Worm (Caenorhabditis elegans) whole organism, dauer: ENCODE measurements around the gene fbxc-17.
"Not testable (repeated sequence)": the region's sequence is repeated elsewhere in the genome, so short reads cannot be mapped to it uniquely, and the experiment has no call there.

Experiments used
- unc-62 ChIP-seq: sonication (generic microtip); optimal IDR thresholded peaks from 2 replicates; lab custom pipeline; 2017; ENCODE audit warnings: missing biosample characterization, missing genetic modification reagents, missing genetic modification characterization

The fbxc-17 gene

DNA sequence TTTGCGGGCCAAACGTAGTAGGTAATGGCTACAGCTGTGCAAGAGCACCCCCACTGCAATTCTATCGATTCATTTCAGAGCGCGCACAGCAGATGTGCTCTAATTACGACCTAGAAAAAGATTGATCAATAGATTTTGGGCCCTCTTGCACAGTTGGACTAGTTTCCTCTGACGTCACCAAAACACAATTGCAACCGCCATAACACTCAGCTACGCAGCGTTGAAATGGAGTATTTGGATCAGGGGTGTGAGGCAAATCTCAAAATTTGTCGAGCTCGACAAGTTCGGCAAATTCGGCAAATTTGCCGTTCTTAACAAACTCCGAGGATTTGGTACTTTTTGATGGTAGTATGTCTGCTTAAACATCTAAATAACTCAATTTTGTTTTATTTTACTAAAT, 12.1 kb downstream of the fbxc-17 start, which contains the start of gene fbxc-18:
fbxc-18 (minus strand) TSS at position 101 of the 400 bp plus-strand sequence.
- TF ChIP-seq unc-62 (GFP tag; lab: Kevin White, UChicago): not testable (repeated sequence)

DNA sequence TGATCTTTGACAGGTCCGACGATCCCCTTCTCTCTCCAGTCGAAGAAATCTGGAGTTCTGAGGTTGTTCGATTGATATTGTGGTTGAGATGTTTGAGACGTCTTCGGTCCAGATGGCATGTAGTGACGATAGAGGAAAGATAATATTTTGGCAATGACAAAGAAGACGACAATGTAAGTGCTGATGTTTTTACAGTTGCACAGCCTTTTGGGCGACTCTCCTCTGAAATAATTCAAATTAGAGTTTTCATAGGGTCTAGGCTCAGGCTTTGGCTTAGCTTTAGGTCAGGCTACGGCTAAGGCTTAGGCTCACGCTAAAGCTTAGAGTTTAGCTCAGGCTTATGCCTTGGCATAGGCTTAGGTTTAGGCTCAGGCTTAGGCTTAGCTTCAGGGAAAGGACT, 17.1 kb downstream of the fbxc-17 start, which contains the start of gene C32B5.13:
C32B5.13 (minus strand) TSS at position 101 of the 400 bp plus-strand sequence.
- no peak for TF ChIP-seq unc-62 (GFP tag; lab: Kevin White, UChicago)

DNA sequence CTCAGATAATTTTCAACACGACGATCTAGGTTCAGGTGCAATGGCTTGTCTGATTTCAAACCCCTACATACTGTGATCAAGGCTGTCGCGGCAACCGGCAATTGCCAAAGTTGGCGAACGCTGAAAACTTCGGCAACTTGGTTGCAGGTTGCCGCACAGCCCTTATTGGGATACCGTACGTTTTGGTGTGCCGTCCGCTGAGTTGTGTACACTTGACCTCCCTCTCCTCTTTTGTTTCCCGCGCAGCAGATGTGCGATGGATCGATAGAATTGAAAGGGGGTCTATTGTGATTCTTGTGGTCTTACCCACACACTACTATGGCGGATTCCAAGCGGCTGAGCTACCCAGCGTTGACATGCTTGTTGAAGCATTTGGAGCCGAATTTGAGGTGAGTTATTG, 18.8 kb downstream of the fbxc-17 start, which contains the start of the genes C32B5.18 and C32B5.7:
C32B5.18 (plus strand) TSS at position 301 of the 400 bp plus-strand sequence.
C32B5.7 (plus strand) TSS at position 311 of the 400 bp plus-strand sequence.
- no peak for TF ChIP-seq unc-62 (GFP tag; lab: Kevin White, UChicago)

DNA sequence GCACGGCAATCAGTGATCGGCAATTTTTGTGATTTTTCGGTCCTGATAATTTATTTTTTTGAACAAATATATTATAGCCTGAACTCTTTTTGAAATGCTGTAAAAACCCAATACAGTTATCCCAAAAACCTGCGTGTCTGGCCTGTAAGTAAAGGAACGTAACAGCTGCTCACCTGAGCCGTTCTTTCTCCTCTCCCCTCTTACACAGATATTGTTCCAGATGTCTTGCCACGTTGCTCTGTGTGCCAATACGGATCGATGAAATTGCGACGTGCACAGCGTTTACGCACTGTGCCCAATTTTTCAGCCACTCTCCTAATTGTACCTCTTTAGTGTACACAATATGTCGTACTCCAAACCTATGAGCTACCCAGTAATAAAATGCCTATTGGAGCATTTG, 20.4 kb downstream of the fbxc-17 start, which contains the start of gene sdz-4:
sdz-4 (plus strand) TSS at position 301 of the 400 bp plus-strand sequence.
- TF ChIP-seq unc-62 (GFP tag; lab: Kevin White, UChicago): no peak

DNA sequence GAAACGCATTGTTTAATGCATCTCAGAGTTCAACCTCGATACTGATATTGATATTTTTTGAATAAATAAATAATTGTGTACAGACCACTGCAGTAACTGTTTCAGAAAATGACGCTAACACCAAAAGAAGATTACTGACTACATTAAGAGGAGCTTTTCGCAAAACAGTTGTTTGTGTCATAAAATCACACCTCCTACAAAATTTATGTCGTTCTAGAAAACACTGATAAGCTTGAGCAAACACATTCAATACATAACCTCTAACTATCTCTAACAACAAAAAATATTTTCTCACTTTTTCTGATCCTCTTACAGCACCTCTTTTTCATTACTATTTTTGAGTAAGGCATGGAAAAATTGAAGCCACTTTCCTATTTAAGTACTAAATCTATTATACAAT, 24.4 kb downstream of the fbxc-17 start, which contains the start of gene fbxc-7:
fbxc-7 (plus strand) TSS at position 301 of the 400 bp plus-strand sequence.
- TF ChIP-seq unc-62 (GFP tag; lab: Kevin White, UChicago): not testable (repeated sequence)

DNA sequence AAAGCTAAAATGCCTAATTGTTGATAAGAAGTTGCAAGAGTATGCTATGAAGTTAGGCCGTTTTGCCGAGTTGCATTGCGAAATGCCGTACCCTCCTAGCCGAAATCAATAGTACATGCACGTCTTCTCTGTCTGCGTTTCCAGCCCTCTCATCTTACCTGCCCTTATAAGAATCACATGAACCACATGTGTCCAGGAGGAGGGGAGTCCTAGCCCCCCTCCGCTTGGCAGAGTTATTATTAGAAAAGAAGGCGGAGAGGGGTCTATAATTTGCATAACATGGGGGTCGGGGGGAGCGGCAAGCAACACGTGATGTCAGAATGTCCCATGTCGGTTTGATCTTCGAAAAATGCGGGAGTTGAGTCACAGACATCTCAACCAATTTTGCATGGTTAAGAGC, 26.0 kb downstream of the fbxc-17 start:
- TF ChIP-seq unc-62 (GFP tag; lab: Kevin White, UChicago): no peak

DNA sequence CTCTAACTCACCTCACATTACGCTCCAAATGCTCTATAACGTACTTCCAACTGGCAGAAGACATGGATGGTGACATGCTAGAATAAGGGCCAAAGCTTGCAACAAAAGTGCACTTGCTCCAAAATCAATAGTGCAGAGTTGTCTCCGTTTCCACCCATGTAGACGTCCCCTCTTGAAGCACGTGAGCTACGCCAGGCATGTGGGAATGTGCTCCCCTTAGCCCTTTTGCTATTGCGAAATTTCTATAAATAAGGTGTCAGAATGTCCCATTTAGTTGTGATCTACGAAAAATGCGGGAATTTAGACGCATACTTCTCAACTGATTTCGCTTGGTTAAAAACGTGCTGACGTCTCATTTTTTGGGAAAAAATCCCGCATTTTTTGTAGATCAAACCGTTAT, 28.7 kb downstream of the fbxc-17 start:
- TF ChIP-seq unc-62 (GFP tag; lab: Kevin White, UChicago): no peak

DNA sequence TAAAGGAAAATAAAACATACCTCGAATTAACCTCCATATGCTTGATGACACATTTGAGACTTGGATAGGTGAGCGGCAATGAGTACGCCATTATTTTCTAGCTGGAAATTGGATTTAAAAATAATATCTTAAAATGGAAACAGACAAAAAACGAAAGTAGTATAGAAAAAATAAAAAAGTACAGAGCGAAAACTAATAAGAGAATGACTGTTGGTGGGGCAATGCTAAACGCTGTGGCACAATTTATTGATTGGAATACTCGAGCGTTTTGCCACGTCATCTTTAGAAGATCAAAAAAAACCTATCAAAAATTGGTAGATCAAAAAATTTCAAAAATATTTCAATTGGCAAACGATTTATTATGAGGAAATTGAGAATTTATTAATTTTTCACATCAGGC, 30.9 kb downstream of the fbxc-17 start, which contains the start of gene fbxc-32:
fbxc-32 (minus strand) TSS at position 101 of the 400 bp plus-strand sequence.
- TF ChIP-seq unc-62 (GFP tag; lab: Kevin White, UChicago): no peak

DNA sequence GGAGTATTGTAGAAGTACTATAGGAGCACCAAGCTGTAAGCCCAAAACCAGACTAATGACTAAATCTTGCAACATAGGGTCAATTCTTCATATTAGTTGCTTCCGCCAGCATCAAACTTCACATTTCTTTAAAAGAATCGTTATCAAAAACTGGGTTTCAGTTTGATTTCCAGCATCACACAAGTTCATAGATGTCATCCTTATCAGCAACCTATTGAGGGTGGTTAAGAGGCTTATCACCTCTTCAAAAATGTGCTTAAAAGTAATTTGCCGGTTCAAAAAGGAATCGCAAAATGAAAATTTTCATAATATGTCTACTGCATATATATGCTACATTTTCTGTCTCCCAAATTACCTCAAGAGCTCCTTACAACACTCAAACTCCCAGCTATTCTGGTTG, 35.3 kb downstream of the fbxc-17 start, which contains the start of gene clec-43:
clec-43 (plus strand) TSS at position 294 of the 400 bp plus-strand sequence.
- no peak for TF ChIP-seq unc-62 (GFP tag; lab: Kevin White, UChicago)

DNA sequence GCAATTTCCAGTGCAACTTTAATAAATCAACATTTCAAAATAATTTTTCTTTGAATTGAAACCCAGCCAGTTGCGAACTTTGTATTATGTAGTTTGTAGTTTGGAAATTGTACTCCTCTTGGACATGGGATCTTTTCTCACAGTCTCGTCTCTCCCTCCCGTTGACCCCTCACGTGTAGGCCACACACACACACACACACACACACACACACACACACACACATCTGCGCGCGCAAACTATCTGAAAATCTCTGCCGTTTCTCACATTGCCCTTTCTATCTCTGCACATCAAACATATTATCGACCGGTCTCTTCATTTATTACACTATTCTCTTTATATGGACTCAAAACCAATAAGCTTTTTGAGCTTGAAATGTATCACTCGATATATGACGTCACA, 38.3 kb downstream of the fbxc-17 start, which contains the start of gene fbxc-36:
fbxc-36 (plus strand) TSS at position 205 of the 400 bp plus-strand sequence.
- TF ChIP-seq unc-62 (GFP tag; lab: Kevin White, UChicago): no peak

DNA sequence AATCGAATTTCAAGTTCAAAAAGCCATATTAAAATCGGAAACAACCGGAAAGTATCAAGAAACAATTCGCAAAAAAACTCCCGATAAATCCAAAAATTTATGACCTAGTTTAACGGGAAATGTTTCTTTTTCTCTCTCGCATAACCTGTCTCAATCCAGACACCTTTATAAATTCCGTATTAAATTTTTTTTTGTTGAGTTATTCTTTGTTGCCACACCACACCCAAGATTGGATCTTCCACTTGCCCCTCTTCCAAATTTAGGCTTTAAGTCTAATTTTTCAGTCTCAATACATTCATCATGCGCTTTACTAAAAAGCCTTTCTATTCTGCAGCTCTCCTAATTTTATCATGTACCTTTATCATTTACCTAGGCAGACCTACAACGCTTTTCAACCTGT, 40.5 kb downstream of the fbxc-17 start, which contains the start of gene R07C3.3:
R07C3.3 (plus strand) TSS at position 301 of the 400 bp plus-strand sequence.
- no peak for TF ChIP-seq unc-62 (GFP tag; lab: Kevin White, UChicago)

DNA sequence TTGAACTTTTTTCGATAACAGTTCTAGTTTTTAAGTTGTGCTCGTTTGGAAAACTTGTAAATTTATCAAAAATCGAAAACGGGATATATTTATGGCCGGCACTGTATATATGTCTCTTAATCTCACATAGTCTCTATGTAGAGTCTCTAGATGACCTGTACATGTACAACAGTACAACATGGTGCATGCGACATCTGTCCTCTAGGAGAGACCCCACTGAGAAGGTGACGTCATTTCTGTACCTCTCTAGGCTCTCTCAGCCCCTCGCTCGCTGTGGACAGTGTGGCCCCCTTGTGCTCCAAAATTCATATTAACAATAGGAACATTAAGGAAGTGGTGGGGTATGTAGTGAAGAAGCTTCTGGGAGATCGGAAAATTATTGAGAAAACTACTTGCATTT, 41.8 kb downstream of the fbxc-17 start:
- no peak for TF ChIP-seq unc-62 (GFP tag; lab: Kevin White, UChicago)

DNA sequence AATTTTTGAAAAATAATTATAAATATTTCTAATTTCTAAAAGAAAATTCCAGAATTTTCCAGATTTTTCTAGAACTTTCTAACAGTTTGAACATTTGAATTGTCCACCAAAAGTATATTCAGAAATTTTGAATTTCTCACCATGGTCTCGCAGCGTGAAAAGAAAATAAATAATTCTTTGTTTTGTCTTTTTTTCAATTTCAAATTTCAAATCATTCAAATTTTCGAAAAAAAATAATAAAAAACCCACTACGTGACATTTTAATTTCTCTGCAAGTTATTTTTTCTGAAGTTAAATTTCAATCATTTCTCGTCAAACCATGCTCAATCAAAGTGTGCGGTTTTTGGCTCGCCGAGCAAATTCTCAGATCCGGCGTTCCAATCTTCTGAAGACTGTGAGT, 46.3 kb downstream of the fbxc-17 start, which contains the start of gene acs-15:
acs-15 (plus strand) TSS at position 301 of the 400 bp plus-strand sequence.
- TF ChIP-seq unc-62 (GFP tag; lab: Kevin White, UChicago): no peak

DNA sequence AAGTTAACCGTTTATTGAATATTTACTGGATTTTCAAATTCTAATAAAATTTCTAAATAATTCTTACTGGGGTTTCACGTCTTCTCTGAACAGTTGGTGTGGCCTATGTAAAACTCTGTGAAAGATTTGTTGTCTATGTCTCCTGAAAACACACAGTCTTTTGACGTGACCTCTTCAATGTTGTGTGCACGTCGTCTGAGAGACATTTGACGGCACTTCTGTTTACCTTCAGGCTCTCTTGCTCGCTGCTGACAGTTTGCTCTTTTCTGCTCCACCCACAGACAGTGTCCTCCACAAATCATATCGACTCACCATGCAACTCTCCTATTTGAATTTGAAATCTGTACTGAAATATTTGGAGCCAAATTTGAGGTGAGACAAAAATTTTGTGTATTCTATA, 48.2 kb downstream of the fbxc-17 start, which contains the start of gene fbxc-34:
fbxc-34 (plus strand) TSS at position 301 of the 400 bp plus-strand sequence.
- TF ChIP-seq unc-62 (GFP tag; lab: Kevin White, UChicago): not testable (repeated sequence)

DNA sequence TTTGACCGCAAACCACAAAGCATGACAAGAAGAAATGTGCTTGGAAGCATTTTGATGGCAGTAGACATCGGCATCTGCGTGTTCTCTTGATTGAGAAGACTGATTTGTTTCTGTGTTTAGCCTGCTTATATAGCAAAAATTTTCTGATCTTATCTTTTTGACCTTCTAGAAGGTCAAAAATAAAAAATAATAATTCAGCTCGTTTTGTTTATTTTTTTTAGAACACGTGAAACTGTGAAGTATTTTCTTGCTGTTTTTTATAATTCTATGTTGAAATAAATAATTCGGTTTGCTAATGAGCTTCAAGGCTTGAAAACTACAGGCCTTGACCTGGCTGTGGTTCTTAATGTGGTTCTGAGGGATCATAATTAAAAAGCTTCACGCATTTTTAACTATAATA, 51.7 kb downstream of the fbxc-17 start, which contains the start of gene R07C3.13:
R07C3.13 (minus strand) TSS at position 101 of the 400 bp plus-strand sequence.
- no peak for TF ChIP-seq unc-62 (GFP tag; lab: Kevin White, UChicago)
